Fruit fly (Drosophila melanogaster) whole organism, prepupa: ENCODE measurements around the gene CG31189.

Experiments used
- CG11294 ChIP-seq: fragments of 200-800 bp; sonication (Bioruptor generic); IDR thresholded peaks from 2 replicates; pipeline ENCODE4 v1.3.6; 2022; ENCODE audit warnings: missing biosample characterization, missing genetic modification characterization
- CG15336 ChIP-seq: fragments of 200-800 bp; sonication (Bioruptor generic); IDR thresholded peaks from 2 replicates; pipeline ENCODE4 v1.3.6; 2022; ENCODE audit warnings: missing biosample characterization, missing genetic modification characterization
- CG16779 ChIP-seq: fragments of 200-800 bp; sonication (Bioruptor generic); optimal IDR thresholded peaks from 3 replicates; lab custom pipeline; 2017; ENCODE audit warnings: missing biosample characterization, mild to moderate bottlenecking, missing genetic modification characterization
- CG3032 ChIP-seq: fragments of 200-800 bp; optimal IDR thresholded peaks from 2 replicates; lab custom pipeline; 2019; ENCODE audit warnings: missing biosample characterization, mild to moderate bottlenecking, missing genetic modification characterization, moderate library complexity
- CG32006 ChIP-seq: fragments of 200-800 bp; sonication (Bioruptor generic); optimal IDR thresholded peaks from 3 replicates; lab custom pipeline; 2017; ENCODE audit warnings: missing biosample characterization, mild to moderate bottlenecking, missing genetic modification characterization
- CG34406 ChIP-seq: fragments of 200-800 bp; sonication (Bioruptor generic); optimal IDR thresholded peaks from 3 replicates; lab custom pipeline; 2016; ENCODE audit warnings: missing biosample characterization, missing genetic modification characterization
- CG6163 ChIP-seq: fragments of 200-800 bp; sonication (Bioruptor generic); IDR thresholded peaks from 3 replicates; pipeline ENCODE4 v1.3.6; 2022; ENCODE audit warnings: missing biosample characterization, missing genetic modification characterization
- CG6276 ChIP-seq: fragments of 200-800 bp; sonication (Bioruptor generic); optimal IDR thresholded peaks from 2 replicates; lab custom pipeline; 2017; ENCODE audit warnings: missing biosample characterization, mild to moderate bottlenecking, missing genetic modification characterization
- CG6808 ChIP-seq: fragments of 200-800 bp; sonication (Bioruptor generic); optimal IDR thresholded peaks from 3 replicates; lab custom pipeline; 2017; ENCODE audit warnings: missing biosample characterization, missing genetic modification characterization, mild to moderate bottlenecking, moderate library complexity, missing genetic modification reagents
- CG7368 ChIP-seq: fragments of 200-800 bp; sonication (Bioruptor generic); optimal IDR thresholded peaks from 3 replicates; lab custom pipeline; 2016; ENCODE audit warnings: missing biosample characterization, missing genetic modification characterization
- CG8119 ChIP-seq: fragments of 200-800 bp; sonication (Bioruptor generic); IDR thresholded peaks from 3 replicates; pipeline ENCODE4 v1.3.6; 2022; ENCODE audit warnings: missing biosample characterization, missing genetic modification characterization
- CG8632 ChIP-seq: fragments of 200-800 bp; sonication (Bioruptor generic); optimal IDR thresholded peaks from 3 replicates; lab custom pipeline; 2016; ENCODE audit warnings: missing biosample characterization, missing genetic modification characterization
- CG9139 ChIP-seq: fragments of 200-800 bp; sonication (Bioruptor generic); optimal IDR thresholded peaks from 3 replicates; lab custom pipeline; 2017; ENCODE audit warnings: missing biosample characterization, mild to moderate bottlenecking, missing genetic modification characterization
- Eip75B ChIP-seq: fragments of 200-800 bp; sonication (Bioruptor generic); optimal IDR thresholded peaks from 3 replicates; lab custom pipeline; 2016; ENCODE audit warnings: missing biosample characterization, missing genetic modification characterization
- Eip78C ChIP-seq: fragments of 200-800 bp; sonication (Bioruptor generic); peaks from one replicate; lab custom pipeline; 2016; ENCODE audit warnings: missing biosample characterization, missing genetic modification characterization
- Eip93F ChIP-seq: fragments of 200-800 bp; sonication (Bioruptor generic); optimal IDR thresholded peaks from 2 replicates; lab custom pipeline; 2016; ENCODE audit warnings: missing biosample characterization, mild to moderate bottlenecking, missing genetic modification characterization
- Ets96B ChIP-seq: fragments of 200-800 bp; optimal IDR thresholded peaks from 2 replicates; lab custom pipeline; 2019; ENCODE audit warnings: missing biosample characterization, mild to moderate bottlenecking, missing genetic modification characterization, moderate library complexity
- Gug ChIP-seq: fragments of 200-800 bp; sonication (Bioruptor generic); IDR thresholded peaks from 2 replicates; pipeline ENCODE4 v1.3.6; 2022; ENCODE audit warnings: missing biosample characterization, missing genetic modification characterization
- Hr38 ChIP-seq: sonication (Bioruptor generic); optimal IDR thresholded peaks from 2 replicates; lab custom pipeline; 2016; ENCODE audit warnings: missing biosample characterization, missing genetic modification characterization
- Hr4 ChIP-seq: fragments of 200-800 bp; sonication (Bioruptor generic); optimal IDR thresholded peaks from 3 replicates; lab custom pipeline; 2016; ENCODE audit warnings: missing biosample characterization, missing genetic modification characterization
- Met ChIP-seq: fragments of 200-800 bp; sonication (Bioruptor generic); optimal IDR thresholded peaks from 3 replicates; lab custom pipeline; 2016; ENCODE audit warnings: missing biosample characterization, missing genetic modification characterization
- OdsH ChIP-seq: fragments of 200-800 bp; sonication (Bioruptor generic); optimal IDR thresholded peaks from 3 replicates; lab custom pipeline; 2016; ENCODE audit warnings: missing biosample characterization, missing genetic modification characterization
- Smox ChIP-seq: fragments of 200-800 bp; sonication (Bioruptor generic); optimal IDR thresholded peaks from 3 replicates; lab custom pipeline; 2016; ENCODE audit warnings: missing biosample characterization, missing genetic modification characterization
- Sox102F ChIP-seq: fragments of 200-800 bp; sonication (Bioruptor generic); optimal IDR thresholded peaks from 2 replicates; lab custom pipeline; 2016; ENCODE audit warnings: missing biosample characterization, mild to moderate bottlenecking, missing genetic modification characterization
- eg ChIP-seq: fragments of 200-800 bp; sonication (Bioruptor generic); IDR thresholded peaks from 3 replicates; pipeline ENCODE4 v1.3.6; 2022; ENCODE audit warnings: missing biosample characterization, missing genetic modification characterization
- esn ChIP-seq: fragments of 200-800 bp; sonication (Bioruptor generic); optimal IDR thresholded peaks from 2 replicates; lab custom pipeline; 2016; ENCODE audit warnings: missing biosample characterization, mild to moderate bottlenecking, missing genetic modification characterization, moderate library complexity
- fd59A ChIP-seq: fragments of 200-800 bp; sonication (Bioruptor generic); optimal IDR thresholded peaks from 2 replicates; lab custom pipeline; 2017; ENCODE audit warnings: missing biosample characterization, mild to moderate bottlenecking, missing genetic modification characterization, missing genetic modification reagents
- fkh ChIP-seq: fragments of 200-800 bp; sonication (Bioruptor generic); optimal IDR thresholded peaks from 3 replicates; lab custom pipeline; 2017; ENCODE audit warnings: missing biosample characterization, mild to moderate bottlenecking, missing genetic modification characterization, moderate library complexity
- lz ChIP-seq: fragments of 200-800 bp; sonication (Bioruptor generic); optimal IDR thresholded peaks from 3 replicates; lab custom pipeline; 2016; ENCODE audit warnings: missing biosample characterization, missing genetic modification characterization
- net ChIP-seq: fragments of 200-800 bp; sonication (Bioruptor generic); optimal IDR thresholded peaks from 3 replicates; lab custom pipeline; 2016; ENCODE audit warnings: missing biosample characterization, missing genetic modification characterization
- pdm3 ChIP-seq: fragments of 200-800 bp; sonication (Bioruptor generic); optimal IDR thresholded peaks from 3 replicates; lab custom pipeline; 2016; ENCODE audit warnings: missing biosample characterization, missing genetic modification characterization
- salr ChIP-seq, 2 experiments: fragments of 200-800 bp; sonication (Bioruptor generic); optimal IDR thresholded peaks; 3 replicates each; lab custom pipeline; 2016 to 2018; ENCODE audit warnings: missing biosample characterization in 2 of 2, missing genetic modification characterization in 2 of 2, mild to moderate bottlenecking in 1 of 2
- svp ChIP-seq: fragments of 200-800 bp; sonication (Bioruptor generic); peaks from one replicate; lab custom pipeline; 2016; ENCODE audit warnings: missing biosample characterization, missing genetic modification characterization
- topi ChIP-seq: fragments of 200-800 bp; sonication (Bioruptor generic); optimal IDR thresholded peaks from 3 replicates; lab custom pipeline; 2016; ENCODE audit warnings: missing biosample characterization, missing genetic modification characterization
- vri ChIP-seq: fragments of 200-800 bp; sonication (Bioruptor generic); optimal IDR thresholded peaks from 3 replicates; lab custom pipeline; 2016; ENCODE audit warnings: missing biosample characterization, mild to moderate bottlenecking, missing genetic modification characterization

CG31189 gene

dm6 chr3R:21025508-21025907 lies 20.1 kb downstream of the CG31189 start:
- TF ChIP-seq CG32006 (GFP tag; lab: Kevin White, UChicago) (no peak), CG15336 (GFP tag; lab: Robert Waterston, UW) (no peak), svp (GFP tag; lab: Kevin White, UChicago) (peak; percentile 58), Eip93F (GFP tag; lab: Kevin White, UChicago) (no peak), esn (GFP tag; lab: Kevin White, UChicago) (no peak), Hr4 (no peak), CG8119 (GFP tag; lab: Robert Waterston, UW) (no peak), Hr38 (GFP tag; lab: Kevin White, UChicago) (no peak)
- TF ChIP-seq, all 60 proteins: peak for 1

dm6 chr3R:21023902-21024541 lies 21.6 kb downstream of the CG31189 start, which contains the start of gene peg:
TSS of gene peg (minus strand) at chr3R:21024163.
- TF ChIP-seq pdm3 (GFP tag; lab: Kevin White, UChicago) (peak; percentile 12), CG15336 (GFP tag; lab: Robert Waterston, UW) (peak; percentile 44; the same call in 1 of the 2 replicates), CG8632 (no peak), CG32006 (GFP tag; lab: Kevin White, UChicago) (peak; percentile 15), svp (GFP tag; lab: Kevin White, UChicago) (peak; percentile 81), lz (no peak), Sox102F (GFP tag; lab: Kevin White, UChicago) (peak; percentile 40), salr (GFP tag; optimal IDR thresholded peaks at IDR 0.05; lab: Kevin White, UChicago) (no peak), fkh (no peak), Eip75B (GFP tag; lab: Kevin White, UChicago) (no peak), vri (peak; percentile 70), Smox (GFP tag; lab: Kevin White, UChicago) (peak; percentile 8), Eip78C (GFP tag; lab: Kevin White, UChicago) (peak; percentile 65), Hr4 (no peak), CG16779 (tag; lab: Kevin White, UChicago) (peak; percentile 55), eg (peak; percentile 81), Met (peak; percentile 20), CG8119 (GFP tag; lab: Robert Waterston, UW) (peak; percentile 54; the same call in 2 of the 3 replicates), CG34406 (GFP tag; lab: Kevin White, UChicago) (no peak), topi (GFP tag; lab: Kevin White, UChicago) (peak; percentile 38), Ets96B (tag; lab: Kevin White, UChicago) (no peak), CG6808 (GFP tag; lab: Kevin White, UChicago) (peak; percentile 26), OdsH (GFP tag; lab: Kevin White, UChicago) (peak; percentile 26), CG6163 (peak; percentile 75), CG3032 (tag; lab: Kevin White, UChicago) (no peak), fd59A (GFP tag; lab: Kevin White, UChicago) (no peak), Gug (GFP tag; lab: Robert Waterston, UW) (peak; percentile 40; the same call in 1 of the 2 replicates), CG9139 (GFP tag; lab: Kevin White, UChicago) (peak; percentile 31), net (GFP tag; lab: Kevin White, UChicago) (peak; percentile 28), CG11294 (no peak), CG6276 (GFP tag; lab: Kevin White, UChicago) (peak; percentile 55)

- no peak for TF ChIP-seq net (GFP tag; lab: Kevin White, UChicago)
- TF ChIP-seq svp (GFP tag; lab: Kevin White, UChicago) = peak; percentile 86
These were observed 22.7 kb downstream of the CG31189 start for dm6 chr3R:21022769-21023517.

- TF ChIP-seq vri = peak; percentile 56
- TF ChIP-seq topi (GFP tag; lab: Kevin White, UChicago) = no peak
- TF ChIP-seq esn (GFP tag; lab: Kevin White, UChicago) = peak; percentile 4
- no peak for TF ChIP-seq Smox (GFP tag; lab: Kevin White, UChicago)
- TF ChIP-seq Eip78C (GFP tag; lab: Kevin White, UChicago) = peak; percentile 39
- TF ChIP-seq CG7368 (GFP tag; lab: Kevin White, UChicago) = no peak
These were observed 26.6 kb downstream of the CG31189 start for dm6 chr3R:21019073-21019472.
